Worm (Caenorhabditis elegans) whole organism, L3 larva: ENCODE measurements around the gene B0302.2.

Source experiments
- R02D3.7 ChIP-seq: fragments of 150-350 bp; optimal IDR thresholded peaks from 2 replicates; lab custom pipeline; 2014; ENCODE audit warnings: missing biosample characterization, missing genetic modification characterization
- ZK546.5 ChIP-seq: sonication (generic microtip); optimal IDR thresholded peaks from 2 replicates; lab custom pipeline; 2017; ENCODE audit warnings: missing biosample characterization, missing genetic modification characterization
- aly-2 ChIP-seq: fragments of 150-350 bp; optimal IDR thresholded peaks from 2 replicates; lab custom pipeline; 2014; ENCODE audit warnings: missing biosample characterization, missing genetic modification characterization
- ama-1 ChIP-seq: fragments of 150-350 bp; optimal IDR thresholded peaks from 2 replicates; lab custom pipeline; 2018
- ceh-16 ChIP-seq: sonication (generic microtip); optimal IDR thresholded peaks from 2 replicates; lab custom pipeline; 2017; ENCODE audit warnings: missing biosample characterization, missing genetic modification characterization
- ceh-28 ChIP-seq: fragments of 150-350 bp; optimal IDR thresholded peaks from 2 replicates; lab custom pipeline; 2014; ENCODE audit warnings: missing biosample characterization, missing genetic modification reagents, missing genetic modification characterization
- daf-12 ChIP-seq: fragments of 150-350 bp; optimal IDR thresholded peaks from 2 replicates; lab custom pipeline; 2014; ENCODE audit warnings: missing biosample characterization, missing genetic modification reagents, missing genetic modification characterization
- egl-27 ChIP-seq: sonication (generic microtip); optimal IDR thresholded peaks from 4 replicates; lab custom pipeline; 2017; ENCODE audit warnings: missing biosample characterization, missing genetic modification reagents, missing genetic modification characterization
- egl-5 ChIP-seq: fragments of 150-350 bp; optimal IDR thresholded peaks from 2 replicates; lab custom pipeline; 2017; ENCODE audit warnings: missing biosample characterization, missing genetic modification reagents, missing genetic modification characterization, inconsistent platforms
- elt-1 ChIP-seq: fragments of 150-350 bp; optimal IDR thresholded peaks from 2 replicates; lab custom pipeline; 2014; ENCODE audit warnings: missing biosample characterization, missing genetic modification characterization
- elt-2 ChIP-seq: sonication (generic microtip); optimal IDR thresholded peaks from 2 replicates; lab custom pipeline; 2016; ENCODE audit warnings: missing genetic modification reagents, mild to moderate bottlenecking, missing genetic modification characterization, missing compliant biosample characterization
- elt-3 ChIP-seq, 3 experiments: fragments of 150-350 bp in 1 of 3; sonication (generic microtip) in 2 of 3; optimal IDR thresholded peaks; 2 replicates in 2 of 3; 4 replicates in 1 of 3; lab custom pipeline; 2014 to 2017; ENCODE audit warnings: missing biosample characterization in 3 of 3, missing genetic modification characterization in 3 of 3
- eor-1 ChIP-seq, 2 experiments: fragments of 150-350 bp; optimal IDR thresholded peaks; 2 replicates each; lab custom pipeline; 2014 to 2018; ENCODE audit warnings: missing biosample characterization in 2 of 2, missing genetic modification characterization in 2 of 2
- fkh-10 ChIP-seq: sonication (generic microtip); optimal IDR thresholded peaks from 2 replicates; lab custom pipeline; 2017; ENCODE audit warnings: missing biosample characterization, missing genetic modification reagents, missing genetic modification characterization
- jun-1 ChIP-seq: fragments of 150-350 bp; optimal IDR thresholded peaks from 2 replicates; lab custom pipeline; 2014; ENCODE audit warnings: missing biosample characterization, missing genetic modification reagents, missing genetic modification characterization
- lin-15B ChIP-seq: fragments of 150-350 bp; optimal IDR thresholded peaks from 2 replicates; lab custom pipeline; 2014; ENCODE audit warnings: missing biosample characterization, missing genetic modification characterization
- mdl-1 ChIP-seq: fragments of 150-350 bp; optimal IDR thresholded peaks from 2 replicates; lab custom pipeline; 2014; ENCODE audit warnings: missing biosample characterization, missing genetic modification characterization
- nfya-1 ChIP-seq: sonication (generic microtip); optimal IDR thresholded peaks from 2 replicates; lab custom pipeline; 2017; ENCODE audit warnings: missing genetic modification characterization, mild to moderate bottlenecking, missing compliant biosample characterization, antibody characterized with exemption, moderate library complexity; ENCODE audit not compliant: insufficient read depth
- nhr-11 ChIP-seq: fragments of 150-350 bp; optimal IDR thresholded peaks from 2 replicates; lab custom pipeline; 2014; ENCODE audit warnings: missing biosample characterization, missing genetic modification characterization
- nhr-12 ChIP-seq: fragments of 150-350 bp; optimal IDR thresholded peaks from 2 replicates; lab custom pipeline; 2014; ENCODE audit warnings: missing biosample characterization, missing genetic modification characterization
- nhr-23 ChIP-seq: fragments of 150-350 bp; optimal IDR thresholded peaks from 2 replicates; lab custom pipeline; 2014; ENCODE audit warnings: missing biosample characterization, missing genetic modification reagents, missing genetic modification characterization
- nhr-237 ChIP-seq: fragments of 150-350 bp; optimal IDR thresholded peaks from 2 replicates; lab custom pipeline; 2014; ENCODE audit warnings: missing biosample characterization, missing genetic modification characterization
- nhr-25 ChIP-seq: sonication (generic microtip); optimal IDR thresholded peaks from 2 replicates; lab custom pipeline; 2017; ENCODE audit warnings: missing biosample characterization, missing genetic modification characterization
- nhr-43 ChIP-seq: sonication (generic microtip); optimal IDR thresholded peaks from 2 replicates; lab custom pipeline; 2016; ENCODE audit warnings: mild to moderate bottlenecking, missing genetic modification characterization, missing compliant biosample characterization; ENCODE audit not compliant: poor library complexity, severe bottlenecking
- nhr-67 ChIP-seq: fragments of 150-350 bp; optimal IDR thresholded peaks from 2 replicates; lab custom pipeline; 2014; ENCODE audit warnings: missing biosample characterization, missing genetic modification characterization
- pqm-1 ChIP-seq: fragments of 150-350 bp; optimal IDR thresholded peaks from 2 replicates; lab custom pipeline; 2017; ENCODE audit warnings: missing biosample characterization, missing genetic modification characterization, inconsistent platforms
- sea-2 ChIP-seq: fragments of 150-350 bp; sonication (generic microtip); optimal IDR thresholded peaks from 4 replicates; lab custom pipeline; 2014; ENCODE audit warnings: missing biosample characterization, missing genetic modification reagents, missing genetic modification characterization
- tbx-2 ChIP-seq: sonication (generic microtip); optimal IDR thresholded peaks from 2 replicates; lab custom pipeline; 2016; ENCODE audit warnings: mild to moderate bottlenecking, missing genetic modification characterization, missing compliant biosample characterization
- unc-62 ChIP-seq: fragments of 150-350 bp; sonication (generic microtip); optimal IDR thresholded peaks from 4 replicates; lab custom pipeline; 2014; ENCODE audit warnings: missing biosample characterization, missing genetic modification reagents, missing genetic modification characterization
- ztf-4 ChIP-seq: fragments of 150-350 bp; optimal IDR thresholded peaks from 2 replicates; lab custom pipeline; 2014; ENCODE audit warnings: missing biosample characterization, missing genetic modification characterization

The B0302.2 gene

ce11 chrX:17214803-17215202 is 36.5 kb downstream of the B0302.2 start, which contains the start of gene acdh-10:
Gene acdh-10, minus strand, starts transcription at chrX:17214903.
- TF ChIP-seq nhr-23 (tag; lab: Kevin White, UChicago) (no peak), ama-1 (lab: Kevin White, UChicago) (peak; percentile 30), sea-2 (GFP tag; lab: Kevin White, UChicago) (no peak), unc-62 (no peak), egl-27 (no peak), pqm-1 (tag; lab: Kevin White, UChicago) (no peak)

- TF ChIP-seq sea-2 (GFP tag; lab: Kevin White, UChicago) (no peak), R02D3.7 (no peak), egl-5 (tag; lab: Kevin White, UChicago) (no peak), nhr-67 (tag; lab: Kevin White, UChicago) (no peak), ztf-4 (tag; lab: Kevin White, UChicago) (no peak), nhr-237 (tag; lab: Kevin White, UChicago) (no peak), daf-12 (tag; lab: Kevin White, UChicago) (no peak), unc-62 (no peak), ceh-16 (tag; lab: Kevin White, UChicago) (no peak), elt-2 (tag; lab: Kevin White, UChicago) (no peak), nhr-12 (tag; lab: Kevin White, UChicago) (no peak), eor-1 (tag; optimal IDR thresholded peaks at IDR 0.05; lab: Kevin White, UChicago) (no peak), ama-1 (lab: Kevin White, UChicago) (no peak), nhr-23 (tag; lab: Kevin White, UChicago) (no peak), aly-2 (tag; lab: Kevin White, UChicago) (no peak), tbx-2 (tag; lab: Kevin White, UChicago) (no peak), ceh-28 (no peak)
- TF ChIP-seq, all 47 proteins: peak for 0
Measured at ce11 chrX:17215753-17216152, 37.4 kb downstream of the B0302.2 start.

ce11 chrX:17216178-17216577 is 37.8 kb downstream of the B0302.2 start:
- peak; percentile 67 for TF ChIP-seq elt-2 (tag; lab: Kevin White, UChicago)
- TF ChIP-seq fkh-10 (GFP tag; lab: Kevin White, UChicago), result no peak
- peak; percentile 17 for TF ChIP-seq nhr-25
- TF ChIP-seq nhr-43 (tag; lab: Kevin White, UChicago), result peak; percentile 46
- TF ChIP-seq elt-3 (tag; optimal IDR thresholded peaks at IDR 0.05; lab: Kevin White, UChicago), result peak in 2 of 3 experiments; percentile 12 to 61
- peak; percentile 51 for TF ChIP-seq jun-1 (tag; lab: Kevin White, UChicago)
- no peak for TF ChIP-seq elt-1 (tag; lab: Kevin White, UChicago)
- peak; percentile 39 for TF ChIP-seq mdl-1 (tag; lab: Kevin White, UChicago)
- TF ChIP-seq nfya-1 (tag; lab: Kevin White, UChicago), result peak; percentile 91
- TF ChIP-seq nhr-11 (tag; lab: Kevin White, UChicago), result peak; percentile 36
- TF ChIP-seq ZK546.5 (tag; lab: Kevin White, UChicago), result no peak
- TF ChIP-seq tbx-2 (tag; lab: Kevin White, UChicago), result no peak
- TF ChIP-seq pqm-1 (tag; lab: Kevin White, UChicago), result peak; percentile 52
- TF ChIP-seq nhr-23 (tag; lab: Kevin White, UChicago), result peak; percentile 54

ce11 chrX:17217050-17217813 is 38.9 kb downstream of the B0302.2 start, which contains the start of gene acdh-7:
Gene acdh-7, minus strand, starts transcription at chrX:17217105.
- no peak for TF ChIP-seq eor-1 (tag; optimal IDR thresholded peaks at IDR 0.05; lab: Kevin White, UChicago)
- TF ChIP-seq nfya-1 (tag; lab: Kevin White, UChicago), result peak; percentile 28
- peak; percentile 20 for TF ChIP-seq pqm-1 (tag; lab: Kevin White, UChicago)
- no peak for TF ChIP-seq nhr-67 (tag; lab: Kevin White, UChicago)
- peak; percentile 14 for TF ChIP-seq nhr-43 (tag; lab: Kevin White, UChicago)
- TF ChIP-seq egl-27, result no peak
- peak; percentile 64 for TF ChIP-seq ceh-28
- TF ChIP-seq elt-3 (tag; optimal IDR thresholded peaks at IDR 0.05; lab: Kevin White, UChicago), result peak in 2 of 3 experiments; percentile 21 to 38
- no peak for TF ChIP-seq R02D3.7
- TF ChIP-seq elt-2 (tag; lab: Kevin White, UChicago), result peak; percentile 76
- no peak for TF ChIP-seq lin-15B
- TF ChIP-seq, all 47 proteins: peak for 6
